Worm (Caenorhabditis elegans) whole organism, young adult: ENCODE measurements around the gene vrk-1.

ENCODE experiments used
- F52B5.7 ChIP-seq: sonication (generic microtip); optimal IDR thresholded peaks from 2 replicates; lab custom pipeline; 2016; ENCODE audit warnings: mild to moderate bottlenecking, missing genetic modification characterization, missing compliant biosample characterization
- Y53F4B.3 ChIP-seq: fragments of 200-800 bp; sonication (Bioruptor generic); IDR thresholded peaks from 2 replicates; pipeline ENCODE4 v1.3.6; 2022; ENCODE audit warnings: missing genetic modification reagents, missing genetic modification characterization, missing compliant biosample characterization
- ama-1 ChIP-seq, 3 experiments: fragments of 150-350 bp in 1 of 3; sonication (generic microtip) in 2 of 3; optimal IDR thresholded peaks; 2 replicates each; lab custom pipeline; 2014 to 2018; ENCODE audit warnings: missing biosample characterization in 2 of 3, missing genetic modification characterization in 2 of 3, missing genetic modification reagents in 2 of 3
- die-1 ChIP-seq: sonication (generic microtip); optimal IDR thresholded peaks from 2 replicates; lab custom pipeline; 2016; ENCODE audit warnings: missing genotype, mild to moderate bottlenecking, missing genetic modification characterization, missing compliant biosample characterization
- madf-3 ChIP-seq: fragments of 200-800 bp; sonication (Bioruptor generic); IDR thresholded peaks from 2 replicates; pipeline ENCODE4 v1.3.6; 2022; ENCODE audit warnings: missing genetic modification reagents, missing genetic modification characterization, missing compliant biosample characterization
- nfya-2 ChIP-seq: fragments of 200-800 bp; sonication (Bioruptor generic); IDR thresholded peaks from 2 replicates; pipeline ENCODE4 v1.3.6; 2022; ENCODE audit warnings: missing genetic modification reagents, missing genetic modification characterization, missing compliant biosample characterization
- nhr-120 ChIP-seq: fragments of 200-800 bp; sonication (Bioruptor generic); IDR thresholded peaks from 2 replicates; pipeline ENCODE4 v1.3.6; 2022; ENCODE audit warnings: missing genetic modification characterization, missing compliant biosample characterization
- nhr-179 ChIP-seq: sonication (generic microtip); optimal IDR thresholded peaks from 2 replicates; lab custom pipeline; 2016; ENCODE audit warnings: mild to moderate bottlenecking, missing genetic modification characterization, missing compliant biosample characterization
- nhr-90 ChIP-seq: sonication (generic microtip); optimal IDR thresholded peaks from 2 replicates; lab custom pipeline; 2016; ENCODE audit warnings: missing genotype, mild to moderate bottlenecking, missing genetic modification characterization, missing compliant biosample characterization
- snpc-1.3 ChIP-seq: sonication (generic microtip); optimal IDR thresholded peaks from 2 replicates; lab custom pipeline; 2017; ENCODE audit warnings: missing genetic modification characterization, mild to moderate bottlenecking, missing compliant biosample characterization, antibody characterized with exemption, moderate library complexity, missing genotype, missing genetic modification reagents; ENCODE audit not compliant: insufficient read depth
- snpc-4 ChIP-seq, 5 experiments: fragments of 150-350 bp in 1 of 5; sonication (generic microtip) in 4 of 5; optimal IDR thresholded peaks; 2 replicates each; lab custom pipeline; 2014 to 2018; ENCODE audit warnings: missing genetic modification characterization in 5 of 5, missing biosample characterization in 3 of 5, antibody characterized with exemption in 2 of 5, mild to moderate bottlenecking in 2 of 5, missing compliant biosample characterization in 2 of 5, missing genotype in 2 of 5, moderate library complexity in 2 of 5, missing genetic modification reagents in 1 of 5
- tbx-9 ChIP-seq: sonication (generic microtip); optimal IDR thresholded peaks from 2 replicates; lab custom pipeline; 2016; ENCODE audit warnings: borderline replicate concordance, missing genetic modification characterization, inconsistent platforms, missing compliant biosample characterization
- unc-62 ChIP-seq: fragments of 150-350 bp; optimal IDR thresholded peaks from 2 replicates; lab custom pipeline; 2014; ENCODE audit warnings: missing biosample characterization, missing genetic modification reagents, missing genetic modification characterization

DNA sequence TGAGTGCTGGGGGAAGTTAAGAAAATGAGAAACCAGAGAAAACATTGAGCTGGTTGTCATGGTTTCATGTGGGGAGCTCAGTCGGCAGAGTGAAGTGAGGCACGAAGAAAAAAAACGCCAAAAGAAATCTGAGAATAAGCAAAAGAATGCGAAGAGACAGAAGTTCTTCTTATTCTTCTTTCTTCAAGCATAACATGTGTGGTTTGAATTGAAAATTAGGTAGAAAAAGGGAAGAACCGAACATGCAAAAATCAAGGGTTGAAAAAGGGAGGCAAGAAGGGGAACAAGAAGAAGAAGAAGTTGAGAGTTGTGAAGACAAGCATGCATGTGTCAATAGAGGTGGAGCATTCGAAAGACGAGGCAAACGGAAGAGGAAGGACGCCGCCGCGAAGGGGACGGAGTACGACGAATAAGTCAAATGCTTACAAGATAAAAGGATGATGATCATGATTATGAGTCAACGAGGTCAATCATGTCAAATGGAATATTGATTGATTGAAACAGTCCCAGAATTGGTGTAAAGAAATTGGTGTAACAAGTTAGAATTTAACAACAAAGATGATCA, 36.1 kb downstream of the vrk-1 start:
- TF ChIP-seq ama-1 (optimal IDR thresholded peaks at IDR 0.05; lab: Kevin White, UChicago), result no peak
- TF ChIP-seq ama-1 (GFP tag; optimal IDR thresholded peaks at IDR 0.05; lab: Kevin White, UChicago), result no peak
- TF ChIP-seq snpc-4 (GFP tag; optimal IDR thresholded peaks at IDR 0.05; lab: Kevin White, UChicago), result no peak
- no peak for TF ChIP-seq snpc-4 (tag; optimal IDR thresholded peaks at IDR 0.05; lab: Kevin White, UChicago)
- no peak for TF ChIP-seq Y53F4B.3 (GFP tag; lab: Robert Waterston, UW)
- no peak for TF ChIP-seq nhr-90 (tag; lab: Kevin White, UChicago)
- no peak for TF ChIP-seq madf-3 (GFP tag; lab: Robert Waterston, UW)
- no peak for TF ChIP-seq nhr-179 (tag; lab: Kevin White, UChicago)
- TF ChIP-seq nfya-2 (GFP tag; lab: Robert Waterston, UW), result no peak
- no peak for TF ChIP-seq snpc-1.3
- TF ChIP-seq unc-62 (GFP tag; lab: Kevin White, UChicago), result no peak
- TF ChIP-seq F52B5.7 (tag; lab: Kevin White, UChicago), result no peak
- no peak for TF ChIP-seq tbx-9
- TF ChIP-seq nhr-120 (GFP tag; lab: Robert Waterston, UW), result no peak
- no peak for TF ChIP-seq die-1 (tag; lab: Kevin White, UChicago)
